Worm (Caenorhabditis elegans) whole organism, L2 larva: Measurements from ENCODE around the gene mrps-10.

Experiments used
- mdl-1 ChIP-seq, 2 experiments: fragments of 150-350 bp in 1 of 2; sonication (generic microtip) in 1 of 2; optimal IDR thresholded peaks; 2 replicates each; lab custom pipeline; 2017; ENCODE audit warnings: missing biosample characterization in 2 of 2, missing genetic modification characterization in 2 of 2
- ztf-4 ChIP-seq: fragments of 150-350 bp; optimal IDR thresholded peaks from 2 replicates; lab custom pipeline; 2014; ENCODE audit warnings: missing biosample characterization, missing genetic modification characterization

ce11 chrIII:12952615-12953014 lies 26.3 kb downstream of the mrps-10 start:
- TF ChIP-seq mdl-1 (tag; optimal IDR thresholded peaks at IDR 0.05; lab: Kevin White, UChicago) (no peak), ztf-4 (tag; lab: Kevin White, UChicago) (no peak)
